Fruit fly (Drosophila melanogaster): ENCODE data around the gene Bin1.
A peak's percentile ranks its signal among the peaks of the same experiment; 100 is the strongest.

dm6 chr3R:16208924-16209713 lies 19.8 kb upstream of the Bin1 start:
- TF ChIP-seq Lpt (GFP tag; optimal IDR thresholded peaks at IDR 0.05), result no peak
- peak; percentile 84 for TF ChIP-seq Ets96B (tag; optimal IDR thresholded peaks at IDR 0.05)
- TF ChIP-seq CG6163 (GFP tag; IDR thresholded peaks at IDR 0.05), result peak; percentile 71
- TF ChIP-seq pdm3 (GFP tag; optimal IDR thresholded peaks at IDR 0.05), result peak; percentile 63
- TF ChIP-seq Hr38 (GFP tag; optimal IDR thresholded peaks at IDR 0.05), result no peak
- TF ChIP-seq topi (GFP tag; optimal IDR thresholded peaks at IDR 0.05), result peak; percentile 47
- peak; percentile 19 for TF ChIP-seq CG6854 (GFP tag; optimal IDR thresholded peaks at IDR 0.05)
- TF ChIP-seq Sox14 (GFP tag; optimal IDR thresholded peaks at IDR 0.05), result peak; percentile 56

Data from whole organism, prepupa.